Fruit fly (Drosophila melanogaster) whole organism, wandering third instar larva: ENCODE measurements around the gene CG17819.
A peak's percentile ranks its signal among the peaks of the same experiment; 100 is the strongest.

Experiments
- Abd-B ChIP-seq: fragments of >200 bp; optimal IDR thresholded peaks from 2 replicates; lab custom pipeline; 2017; ENCODE audit warnings: missing biosample characterization, missing genetic modification characterization
- CG32264 ChIP-seq: fragments of 200-800 bp; sonication (Bioruptor generic); optimal IDR thresholded peaks from 2 replicates; lab custom pipeline; 2016; ENCODE audit warnings: missing biosample characterization, missing genetic modification characterization
- CG9705 ChIP-seq: fragments of 200-800 bp; sonication (Bioruptor generic); optimal IDR thresholded peaks from 2 replicates; lab custom pipeline; 2018; ENCODE audit warnings: missing biosample characterization, mild to moderate bottlenecking, missing genetic modification characterization
- CrebA ChIP-seq: fragments of 200-800 bp; sonication (Bioruptor generic); optimal IDR thresholded peaks from 2 replicates; lab custom pipeline; 2016; ENCODE audit warnings: missing biosample characterization, mild to moderate bottlenecking, missing genetic modification characterization, borderline replicate concordance
- Dfd ChIP-seq: fragments of >200 bp; optimal IDR thresholded peaks from 2 replicates; lab custom pipeline; 2017; ENCODE audit warnings: missing biosample characterization, missing genetic modification characterization
- Dif ChIP-seq: fragments of 200-275, 200-300 bp; sonication (Bioruptor generic); optimal IDR thresholded peaks from 2 replicates; lab custom pipeline; 2018; ENCODE audit warnings: missing biosample characterization, missing genetic modification characterization; ENCODE audit not compliant: partially characterized antibody
- GATAd ChIP-seq: sonication (Bioruptor generic); optimal IDR thresholded peaks from 2 replicates; lab custom pipeline; 2016; ENCODE audit warnings: missing biosample characterization, missing genetic modification characterization
- HLH106 ChIP-seq: fragments of 200-800 bp; optimal IDR thresholded peaks from 3 replicates; lab custom pipeline; 2019; ENCODE audit warnings: missing biosample characterization, mild to moderate bottlenecking, missing genetic modification characterization, moderate library complexity
- Hnf4 ChIP-seq: fragments of 200-800 bp; sonication (Bioruptor generic); optimal IDR thresholded peaks from 2 replicates; lab custom pipeline; 2016; ENCODE audit warnings: missing biosample characterization, mild to moderate bottlenecking, missing genetic modification characterization
- Hr78 ChIP-seq: fragments of >200 bp; optimal IDR thresholded peaks from 2 replicates; lab custom pipeline; 2017; ENCODE audit warnings: missing biosample characterization, missing genetic modification characterization
- Hr83 ChIP-seq: fragments of 200-300 bp; sonication (Bioruptor generic); optimal IDR thresholded peaks from 2 replicates; lab custom pipeline; 2016; ENCODE audit warnings: missing biosample characterization, mild to moderate bottlenecking, missing genetic modification characterization, moderate library complexity; ENCODE audit not compliant: poor library complexity, severe bottlenecking
- Jra ChIP-seq: sonication (Bioruptor generic); optimal IDR thresholded peaks from 2 replicates; lab custom pipeline; 2016; ENCODE audit warnings: missing biosample characterization, missing genetic modification characterization
- Mio ChIP-seq: sonication (Bioruptor generic); optimal IDR thresholded peaks from 2 replicates; lab custom pipeline; 2016; ENCODE audit warnings: missing biosample characterization, missing genetic modification characterization
- Myc ChIP-seq: fragments of >200 bp; optimal IDR thresholded peaks from 2 replicates; lab custom pipeline; 2017
- N ChIP-seq: fragments of >200 bp; optimal IDR thresholded peaks from 2 replicates; lab custom pipeline; 2018; ENCODE audit warnings: missing biosample characterization, missing external identifiers, missing genetic modification characterization
- OdsH ChIP-seq: fragments of 200-800 bp; sonication (Bioruptor generic); optimal IDR thresholded peaks from 2 replicates; lab custom pipeline; 2016; ENCODE audit warnings: missing biosample characterization, mild to moderate bottlenecking, missing genetic modification characterization
- Rel ChIP-seq, 2 experiments: fragments of 200-800 bp; sonication (Bioruptor generic) in 1 of 2; optimal IDR thresholded peaks; 2 replicates in 1 of 2; 3 replicates in 1 of 2; lab custom pipeline; 2016 to 2019; ENCODE audit warnings: mild to moderate bottlenecking in 2 of 2, missing biosample characterization in 2 of 2, missing genetic modification characterization in 2 of 2, moderate library complexity in 1 of 2
- Sp1 ChIP-seq: fragments of 200-800 bp; sonication (Bioruptor generic); optimal IDR thresholded peaks from 3 replicates; lab custom pipeline; 2019; ENCODE audit warnings: missing biosample characterization, mild to moderate bottlenecking, missing genetic modification characterization, moderate library complexity
- Vsx2 ChIP-seq: fragments of 200-300, 225-300 bp; sonication (Bioruptor generic); optimal IDR thresholded peaks from 2 replicates; lab custom pipeline; 2018; ENCODE audit warnings: missing biosample characterization, missing genetic modification characterization; ENCODE audit not compliant: partially characterized antibody
- br ChIP-seq: fragments of 200-800 bp; sonication (Bioruptor generic); optimal IDR thresholded peaks from 2 replicates; lab custom pipeline; 2016; ENCODE audit warnings: missing biosample characterization, missing genetic modification characterization
- brk ChIP-seq: fragments of 200-800 bp; sonication (Bioruptor generic); optimal IDR thresholded peaks from 2 replicates; lab custom pipeline; 2016; ENCODE audit warnings: missing biosample characterization, mild to moderate bottlenecking, missing genetic modification characterization
- dl ChIP-seq, 2 experiments: fragments of 175-275, 200-275 bp in 1 of 2; fragments of 200-275 bp in 1 of 2; sonication (Bioruptor generic); optimal IDR thresholded peaks; lab custom pipeline; 2018; ENCODE audit warnings: mild to moderate bottlenecking in 2 of 2, missing biosample characterization in 2 of 2, missing genetic modification characterization in 2 of 2, moderate library complexity in 2 of 2; ENCODE audit not compliant: partially characterized antibody in 2 of 2, insufficient read depth in 1 of 2
- dmrt93B ChIP-seq: fragments of 200-800 bp; sonication (Bioruptor generic); optimal IDR thresholded peaks from 2 replicates; lab custom pipeline; 2018; ENCODE audit warnings: missing biosample characterization, mild to moderate bottlenecking, missing genetic modification characterization
- dsf ChIP-seq: sonication (Bioruptor generic); optimal IDR thresholded peaks from 2 replicates; lab custom pipeline; 2016; ENCODE audit warnings: missing biosample characterization, missing genetic modification characterization, borderline replicate concordance
- ey ChIP-seq: fragments of 200-800 bp; sonication (Bioruptor generic); optimal IDR thresholded peaks from 2 replicates; lab custom pipeline; 2016; ENCODE audit warnings: missing biosample characterization, missing genetic modification characterization
- foxo ChIP-seq, 2 experiments: fragments of 200-800 bp; sonication (Bioruptor generic); optimal IDR thresholded peaks; 2 replicates in 1 of 2; 3 replicates in 1 of 2; lab custom pipeline; 2016 to 2017; ENCODE audit warnings: missing biosample characterization in 2 of 2, missing genetic modification characterization in 2 of 2
- fru ChIP-seq: fragments of 200-800 bp; sonication (Bioruptor generic); optimal IDR thresholded peaks from 3 replicates; lab custom pipeline; 2016; ENCODE audit warnings: missing biosample characterization, mild to moderate bottlenecking, missing genetic modification characterization
- h ChIP-seq: fragments of 200-800 bp; sonication (Bioruptor generic); optimal IDR thresholded peaks from 3 replicates; lab custom pipeline; 2016; ENCODE audit warnings: missing biosample characterization, mild to moderate bottlenecking, missing genetic modification characterization
- jim ChIP-seq: fragments of 175-275, 200-325 bp; sonication (Bioruptor generic); optimal IDR thresholded peaks from 2 replicates; lab custom pipeline; 2016; ENCODE audit warnings: missing biosample characterization, mild to moderate bottlenecking, missing genetic modification characterization
- lola ChIP-seq: fragments of >200 bp; optimal IDR thresholded peaks from 2 replicates; lab custom pipeline; 2017; ENCODE audit warnings: missing biosample characterization, missing genetic modification characterization
- pan ChIP-seq: fragments of >200 bp; optimal IDR thresholded peaks from 2 replicates; lab custom pipeline; 2017
- psq ChIP-seq: fragments of 200-800 bp; sonication (Bioruptor generic); optimal IDR thresholded peaks from 3 replicates; lab custom pipeline; 2017; ENCODE audit warnings: missing biosample characterization, mild to moderate bottlenecking, missing genetic modification characterization, moderate library complexity
- rgr ChIP-seq: fragments of 200-800 bp; sonication (Bioruptor generic); optimal IDR thresholded peaks from 3 replicates; lab custom pipeline; 2016; ENCODE audit warnings: missing biosample characterization, mild to moderate bottlenecking, missing genetic modification characterization
- sage ChIP-seq: fragments of 200-800 bp; sonication (Bioruptor generic); optimal IDR thresholded peaks from 2 replicates; lab custom pipeline; 2016; ENCODE audit warnings: missing biosample characterization, mild to moderate bottlenecking, missing genetic modification characterization
- sv ChIP-seq: fragments of 200-800 bp; sonication (Bioruptor generic); optimal IDR thresholded peaks from 3 replicates; lab custom pipeline; 2016; ENCODE audit warnings: missing biosample characterization, missing genetic modification characterization
- tai ChIP-seq: sonication (Bioruptor generic); optimal IDR thresholded peaks from 2 replicates; lab custom pipeline; 2016; ENCODE audit warnings: missing biosample characterization, missing genetic modification characterization
- usp ChIP-seq: fragments of >200 bp; optimal IDR thresholded peaks from 2 replicates; lab custom pipeline; 2017; ENCODE audit warnings: missing biosample characterization, missing genetic modification characterization
- woc ChIP-seq: sonication (Bioruptor generic); optimal IDR thresholded peaks from 2 replicates; lab custom pipeline; 2016; ENCODE audit warnings: missing biosample characterization, mild to moderate bottlenecking, missing genetic modification characterization

The CG17819 gene

dm6 chr3R:21859509-21859908 is 25.8 kb downstream of the CG17819 start:
- TF ChIP-seq OdsH (GFP tag; lab: Kevin White, UChicago) (peak; percentile 92), Mio (GFP tag; lab: Kevin White, UChicago) (peak; percentile 12), Dif (GFP tag; lab: Kevin White, UChicago) (no peak), foxo (GFP tag; optimal IDR thresholded peaks at IDR 0.05; lab: Kevin White, UChicago) (peak in 1 of 2 experiments; percentile 96), sv (GFP tag; lab: Kevin White, UChicago) (peak; percentile 5), Jra (GFP tag; lab: Kevin White, UChicago) (peak; percentile 85), lola (GFP tag; lab: Kevin White, UChicago) (no peak), br (GFP tag; lab: Kevin White, UChicago) (peak; percentile 95), Hr83 (no peak), CG32264 (peak; percentile 68), Sp1 (GFP tag; lab: Kevin White, UChicago) (peak; percentile 95), usp (GFP tag; lab: Kevin White, UChicago) (no peak), CG9705 (GFP tag; lab: Kevin White, UChicago) (peak; percentile 85), psq (peak; percentile 94), ey (GFP tag; lab: Kevin White, UChicago) (peak; percentile 95), woc (GFP tag; lab: Kevin White, UChicago) (peak; percentile 89), h (GFP tag; lab: Kevin White, UChicago) (peak; percentile 96), rgr (peak; percentile 92), sage (GFP tag; lab: Kevin White, UChicago) (peak; percentile 86), dmrt93B (peak; percentile 84), dl (GFP tag; optimal IDR thresholded peaks at IDR 0.05; lab: Kevin White, UChicago; ENCODE audit: insufficient read depth in 1 of 2, partially characterized antibody in 2 of 2) (no peak), CrebA (GFP tag; lab: Kevin White, UChicago) (peak; percentile 8), Abd-B (no peak), brk (GFP tag; lab: Kevin White, UChicago) (peak; percentile 85), N (GFP tag; lab: Kevin White, UChicago) (no peak), dsf (GFP tag; lab: Kevin White, UChicago) (peak; percentile 76), Dfd (GFP tag; lab: Kevin White, UChicago) (no peak), Hr78 (no peak), Hnf4 (GFP tag; lab: Kevin White, UChicago) (peak; percentile 91), HLH106 (tag; lab: Kevin White, UChicago) (peak; percentile 95), Myc (lab: Kevin White, UChicago) (no peak), tai (GFP tag; lab: Kevin White, UChicago) (peak; percentile 83), Rel (GFP tag; optimal IDR thresholded peaks at IDR 0.05; lab: Kevin White, UChicago) (peak; percentile 70), Rel (tag; optimal IDR thresholded peaks at IDR 0.05; lab: Kevin White, UChicago) (peak; percentile 75), fru (peak; percentile 97), jim (GFP tag; lab: Kevin White, UChicago) (no peak), Vsx2 (GFP tag; lab: Kevin White, UChicago) (no peak), GATAd (GFP tag; lab: Kevin White, UChicago) (peak; percentile 1), pan (no peak)

dm6 chr3R:21858290-21858875 is 27.0 kb downstream of the CG17819 start:
- no peak for TF ChIP-seq Sp1 (GFP tag; lab: Kevin White, UChicago)
- TF ChIP-seq CG9705 (GFP tag; lab: Kevin White, UChicago): no peak
- no peak for TF ChIP-seq Hr78
- no peak for TF ChIP-seq CrebA (GFP tag; lab: Kevin White, UChicago)
